Fruit fly (Drosophila melanogaster) whole organism, embryonic: ENCODE data around the gene CG14893.
A peak's percentile ranks its signal among the peaks of the same experiment; 100 is the strongest.

ENCODE experiments used
- Bdp1 ChIP-seq: fragments of 200-800 bp; sonication (Bioruptor generic); optimal IDR thresholded peaks from 3 replicates; lab custom pipeline; 2016; ENCODE audit warnings: missing biosample characterization, missing genetic modification characterization
- CG10209 ChIP-seq: fragments of 200-800 bp; sonication (Bioruptor generic); optimal IDR thresholded peaks from 3 replicates; lab custom pipeline; 2017; ENCODE audit warnings: missing biosample characterization, mild to moderate bottlenecking, missing genetic modification characterization, missing genetic modification reagents
- CG10462 ChIP-seq: fragments of 200-800 bp; sonication (Bioruptor generic); optimal IDR thresholded peaks from 2 replicates; lab custom pipeline; 2016; ENCODE audit warnings: missing biosample characterization, missing genetic modification characterization
- CG11247 ChIP-seq: fragments of 200-800 bp; sonication (Bioruptor generic); IDR thresholded peaks from 2 replicates; pipeline ENCODE4 v1.3.6; 2022; ENCODE audit warnings: missing biosample characterization, missing genetic modification characterization
- CG11560 ChIP-seq: fragments of 200-800 bp; sonication (Bioruptor generic); IDR thresholded peaks from 3 replicates; pipeline ENCODE4 v1.3.6; 2022; ENCODE audit warnings: missing biosample characterization, missing genetic modification characterization
- CG12071 ChIP-seq: fragments of 200-800 bp; sonication (Bioruptor generic); optimal IDR thresholded peaks from 3 replicates; lab custom pipeline; 2018; ENCODE audit warnings: missing biosample characterization, mild to moderate bottlenecking, missing genetic modification characterization
- CG12104 ChIP-seq: fragments of 200-800 bp; sonication (Bioruptor generic); optimal IDR thresholded peaks from 3 replicates; lab custom pipeline; 2016; ENCODE audit warnings: missing biosample characterization, missing genetic modification characterization
- CG12659 ChIP-seq: fragments of 200-800 bp; sonication (Bioruptor generic); optimal IDR thresholded peaks from 3 replicates; lab custom pipeline; 2017; ENCODE audit warnings: mild to moderate bottlenecking, missing biosample characterization, missing genetic modification reagents, missing genetic modification characterization
- CG14441 ChIP-seq: fragments of 200-800 bp; sonication (Bioruptor generic); IDR thresholded peaks from 2 replicates; pipeline ENCODE4 v1.3.6; 2022; ENCODE audit warnings: missing biosample characterization, missing genetic modification characterization
- CG15601 ChIP-seq: fragments of 200-800 bp; sonication (Bioruptor generic); optimal IDR thresholded peaks from 3 replicates; lab custom pipeline; 2019; ENCODE audit warnings: missing biosample characterization, mild to moderate bottlenecking, missing genetic modification characterization, moderate library complexity
- CG1647 ChIP-seq: fragments of 200-800 bp; sonication (Bioruptor generic); optimal IDR thresholded peaks from 3 replicates; lab custom pipeline; 2016; ENCODE audit warnings: missing biosample characterization, missing genetic modification characterization
- CG17186 ChIP-seq: fragments of 200-800 bp; sonication (Bioruptor generic); optimal IDR thresholded peaks from 3 replicates; lab custom pipeline; 2017; ENCODE audit warnings: missing biosample characterization, missing genetic modification reagents, missing genetic modification characterization
- CG2678 ChIP-seq: fragments of 200-800 bp; sonication (Bioruptor generic); optimal IDR thresholded peaks from 3 replicates; lab custom pipeline; 2019; ENCODE audit warnings: missing biosample characterization, mild to moderate bottlenecking, missing genetic modification characterization, moderate library complexity
- CG2875 ChIP-seq: fragments of 200-800 bp; sonication (Bioruptor generic); optimal IDR thresholded peaks from 2 replicates; lab custom pipeline; 2017; ENCODE audit warnings: missing biosample characterization, mild to moderate bottlenecking, missing genetic modification characterization, missing genetic modification reagents
- CG3163 ChIP-seq: fragments of 200-800 bp; sonication (Bioruptor generic); optimal IDR thresholded peaks from 3 replicates; lab custom pipeline; 2016; ENCODE audit warnings: missing biosample characterization, missing genetic modification characterization
- CG3847 ChIP-seq: fragments of 200-800 bp; sonication (Bioruptor generic); IDR thresholded peaks from 2 replicates; pipeline ENCODE4 v1.3.6; 2022; ENCODE audit warnings: missing biosample characterization, missing genetic modification characterization
- CG42726 ChIP-seq: fragments of 200-800 bp; sonication (Bioruptor generic); IDR thresholded peaks from 2 replicates; pipeline ENCODE4 v1.3.6; 2022; ENCODE audit warnings: missing biosample characterization, missing genetic modification characterization; ENCODE audit not compliant: partially characterized antibody
- CG7372 ChIP-seq: fragments of 200-800 bp; sonication (Bioruptor generic); IDR thresholded peaks from 2 replicates; pipeline ENCODE4 v1.3.6; 2022; ENCODE audit warnings: missing biosample characterization, missing genetic modification characterization
- CG8388 ChIP-seq: fragments of 200-800 bp; sonication (Bioruptor generic); optimal IDR thresholded peaks from 2 replicates; lab custom pipeline; 2019; ENCODE audit warnings: missing biosample characterization, mild to moderate bottlenecking, missing genetic modification characterization, moderate library complexity
- CG9797 ChIP-seq: fragments of 200-800 bp; sonication (Bioruptor generic); optimal IDR thresholded peaks from 3 replicates; lab custom pipeline; 2018; ENCODE audit warnings: missing biosample characterization, mild to moderate bottlenecking, missing genetic modification characterization
- D ChIP-seq, 2 experiments: fragments of 200-800 bp in 1 of 2; fragments of >200 bp in 1 of 2; sonication (Bioruptor generic) in 1 of 2; optimal IDR thresholded peaks; 2 replicates in 1 of 2; 3 replicates in 1 of 2; lab custom pipeline; 2017; ENCODE audit warnings: mild to moderate bottlenecking in 1 of 2, missing biosample characterization in 1 of 2, missing genetic modification characterization in 1 of 2, missing genetic modification reagents in 1 of 2
- Ets97D ChIP-seq: fragments of 200-800 bp; sonication (Bioruptor generic); optimal IDR thresholded peaks from 3 replicates; lab custom pipeline; 2016; ENCODE audit warnings: missing biosample characterization, missing genetic modification characterization
- HHEX ChIP-seq: fragments of 200-800 bp; sonication (Bioruptor generic); optimal IDR thresholded peaks from 3 replicates; lab custom pipeline; 2017; ENCODE audit warnings: missing biosample characterization, mild to moderate bottlenecking, missing genetic modification characterization, missing genetic modification reagents
- Hr39 ChIP-seq: fragments of >200 bp; optimal IDR thresholded peaks from 2 replicates; lab custom pipeline; 2017
- Hr78 ChIP-seq, 2 experiments: fragments of 200-800 bp in 1 of 2; fragments of >200 bp in 1 of 2; sonication (Bioruptor generic) in 1 of 2; optimal IDR thresholded peaks; 2 replicates each; lab custom pipeline; 2017 to 2019; ENCODE audit warnings: missing biosample characterization in 2 of 2, missing genetic modification characterization in 2 of 2, mild to moderate bottlenecking in 1 of 2, moderate library complexity in 1 of 2
- Lpt ChIP-seq: fragments of >200 bp; optimal IDR thresholded peaks from 2 replicates; lab custom pipeline; 2018; ENCODE audit warnings: missing biosample characterization, missing genetic modification characterization
- Oli ChIP-seq: fragments of 200-800 bp; sonication (Bioruptor generic); optimal IDR thresholded peaks from 2 replicates; lab custom pipeline; 2018; ENCODE audit warnings: missing biosample characterization, mild to moderate bottlenecking, missing genetic modification characterization, moderate library complexity
- Sin3A ChIP-seq: fragments of >200 bp; optimal IDR thresholded peaks from 2 replicates; lab custom pipeline; 2018
- al ChIP-seq: fragments of 200-800 bp; sonication (Bioruptor generic); IDR thresholded peaks from 2 replicates; pipeline ENCODE4 v1.3.6; 2022; ENCODE audit warnings: missing biosample characterization, missing genetic modification characterization
- ase ChIP-seq: fragments of 200-800 bp; sonication (Bioruptor generic); IDR thresholded peaks from 3 replicates; pipeline ENCODE4 v1.3.6; 2022; ENCODE audit warnings: missing biosample characterization, missing genetic modification characterization
- chm ChIP-seq: fragments of 200-800 bp; sonication (Bioruptor generic); IDR thresholded peaks from 2 replicates; pipeline ENCODE4 v1.3.6; 2022; ENCODE audit warnings: missing biosample characterization, missing genetic modification characterization
- crc ChIP-seq: fragments of 200-800 bp; sonication (Bioruptor generic); optimal IDR thresholded peaks from 2 replicates; lab custom pipeline; 2016; ENCODE audit warnings: missing biosample characterization, missing genetic modification characterization
- dan ChIP-seq: fragments of 200-800 bp; sonication (Bioruptor generic); IDR thresholded peaks from 2 replicates; pipeline ENCODE4 v1.3.6; 2022; ENCODE audit warnings: missing biosample characterization, missing genetic modification characterization
- esg ChIP-seq: fragments of 200-800 bp; sonication (Bioruptor generic); conservative IDR thresholded peaks from 2 replicates; pipeline ENCODE4 v1.3.6; 2022; ENCODE audit warnings: missing biosample characterization, missing genetic modification characterization
- fd3F ChIP-seq: fragments of 200-800 bp; sonication (Bioruptor generic); optimal IDR thresholded peaks from 2 replicates; lab custom pipeline; 2018; ENCODE audit warnings: missing biosample characterization, mild to moderate bottlenecking, missing genetic modification characterization, moderate library complexity
- hkb ChIP-seq, 2 experiments: fragments of 200-800 bp in 1 of 2; fragments of >200 bp in 1 of 2; sonication (Bioruptor generic) in 1 of 2; IDR thresholded peaks in 1 of 2; optimal IDR thresholded peaks in 1 of 2; 2 replicates each; pipeline versions ENCODE4 v1.3.6 to Lab custom; 2017 to 2022; ENCODE audit warnings: missing biosample characterization in 1 of 2, missing genetic modification characterization in 1 of 2
- ind ChIP-seq: fragments of 200-800 bp; sonication (Bioruptor generic); optimal IDR thresholded peaks from 3 replicates; lab custom pipeline; 2016; ENCODE audit warnings: missing biosample characterization, missing genetic modification characterization
- kah ChIP-seq: fragments of 200-800 bp; sonication (Bioruptor generic); optimal IDR thresholded peaks from 2 replicates; lab custom pipeline; 2018; ENCODE audit warnings: missing biosample characterization, mild to moderate bottlenecking, missing genetic modification characterization
- lab ChIP-seq: fragments of 200-800 bp; sonication (Bioruptor generic); optimal IDR thresholded peaks from 3 replicates; lab custom pipeline; 2017; ENCODE audit warnings: missing biosample characterization, missing genetic modification characterization, mild to moderate bottlenecking, moderate library complexity, missing genetic modification reagents
- mam ChIP-seq: fragments of 200-800 bp; sonication (Bioruptor generic); optimal IDR thresholded peaks from 3 replicates; lab custom pipeline; 2016; ENCODE audit warnings: missing biosample characterization, missing genetic modification characterization
- onecut ChIP-seq: fragments of 200-800 bp; sonication (Bioruptor generic); IDR thresholded peaks from 2 replicates; pipeline ENCODE4 v1.3.6; 2022; ENCODE audit warnings: missing biosample characterization, missing genetic modification characterization
- org-1 ChIP-seq: fragments of 200-800 bp; sonication (Bioruptor generic); optimal IDR thresholded peaks from 2 replicates; lab custom pipeline; 2017; ENCODE audit warnings: missing biosample characterization, missing genetic modification characterization
- rib ChIP-seq: fragments of 200-800 bp; sonication (Bioruptor generic); IDR thresholded peaks from 2 replicates; pipeline ENCODE4 v1.3.6; 2022; ENCODE audit warnings: missing biosample characterization, missing genetic modification characterization
- sd ChIP-seq: fragments of 200-800 bp; sonication (Bioruptor generic); optimal IDR thresholded peaks from 3 replicates; lab custom pipeline; 2018; ENCODE audit warnings: missing biosample characterization, mild to moderate bottlenecking, missing genetic modification characterization, moderate library complexity
- so ChIP-seq: fragments of 200-800 bp; sonication (Bioruptor generic); IDR thresholded peaks from 3 replicates; pipeline ENCODE4 v1.3.6; 2022; ENCODE audit warnings: missing biosample characterization, missing genetic modification characterization
- toy ChIP-seq: fragments of 200-800 bp; sonication (Bioruptor generic); IDR thresholded peaks from 2 replicates; pipeline ENCODE4 v1.3.6; 2022; ENCODE audit warnings: missing biosample characterization, missing genetic modification characterization
- unc-4 ChIP-seq: fragments of 200-800 bp; sonication (Bioruptor generic); IDR thresholded peaks from 2 replicates; pipeline ENCODE4 v1.3.6; 2022; ENCODE audit warnings: missing biosample characterization, missing genetic modification characterization; ENCODE audit not compliant: partially characterized antibody
- vnd ChIP-seq: fragments of 200-800 bp; sonication (Bioruptor generic); IDR thresholded peaks from 3 replicates; pipeline ENCODE4 v1.3.6; 2022; ENCODE audit warnings: missing biosample characterization, missing genetic modification characterization; ENCODE audit not compliant: partially characterized antibody
- zf30C ChIP-seq: fragments of 200-800 bp; sonication (Bioruptor generic); optimal IDR thresholded peaks from 3 replicates; lab custom pipeline; 2018; ENCODE audit warnings: missing biosample characterization, mild to moderate bottlenecking, missing genetic modification characterization

CG14893 gene

DNA sequence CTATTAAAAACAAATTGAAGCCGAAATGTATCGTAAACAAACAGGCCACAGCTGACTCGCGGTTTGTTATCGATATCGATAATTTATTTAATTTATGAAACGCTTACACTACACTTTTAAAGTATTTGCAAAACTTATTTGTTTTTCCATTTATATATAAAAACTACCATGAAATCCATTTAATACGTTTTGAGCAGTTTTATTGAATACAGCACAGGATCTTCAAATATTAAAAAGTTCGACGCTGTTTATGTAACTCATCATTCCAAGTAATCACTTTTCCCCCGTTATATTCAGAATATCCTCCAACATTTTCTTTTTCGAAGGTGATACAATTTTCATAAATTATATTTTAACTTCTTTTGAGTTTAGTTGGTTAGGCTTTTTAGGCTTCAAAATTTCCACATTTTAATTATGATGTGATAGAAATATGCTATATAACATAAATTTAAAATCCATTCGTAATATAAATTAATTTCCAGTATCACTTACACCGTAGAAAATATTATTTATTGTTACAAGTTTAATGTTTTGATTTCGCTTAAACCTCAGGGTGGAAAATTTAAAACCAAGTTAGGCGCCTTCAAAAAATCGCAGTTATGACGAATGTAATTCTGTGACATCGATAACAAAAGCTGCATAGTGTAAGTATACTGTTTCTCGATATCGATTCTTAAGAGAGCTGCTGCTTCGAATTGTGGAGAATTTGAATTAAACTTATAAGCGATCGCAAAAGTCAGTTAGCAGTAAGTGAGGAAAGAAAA lies 26.6 kb downstream of the CG14893 start, which contains the start of the genes CG10324 and CCT3 (continued):
- TF ChIP-seq vnd (GFP tag; lab: Robert Waterston, UW) (peak; percentile 77), CG14441 (GFP tag; lab: Robert Waterston, UW) (peak; percentile 39; the same call in 1 of the 2 replicates), CG3847 (GFP tag; lab: Robert Waterston, UW) (peak; percentile 60), ind (GFP tag; lab: Kevin White, UChicago) (peak; percentile 59), Ets97D (GFP tag; lab: Kevin White, UChicago) (no peak), CG3163 (GFP tag; lab: Kevin White, UChicago) (no peak), CG11560 (no peak), Hr39 (no peak), CG10462 (GFP tag; lab: Kevin White, UChicago) (peak; percentile 11), Bdp1 (GFP tag; lab: Kevin White, UChicago) (no peak), chm (GFP tag; lab: Robert Waterston, UW) (peak; percentile 53; the same call in 1 of the 2 replicates), fd3F (GFP tag; lab: Kevin White, UChicago) (peak; percentile 55), esg (GFP tag; lab: Robert Waterston, UW) (peak; percentile 57), CG12071 (no peak), org-1 (no peak), Oli (peak; percentile 4), CG12104 (GFP tag; lab: Kevin White, UChicago) (peak; percentile 66), zf30C (GFP tag; lab: Kevin White, UChicago) (no peak), CG11247 (GFP tag; lab: Robert Waterston, UW) (peak; percentile 60; the same call in 1 of the 2 replicates), ase (GFP tag; lab: Robert Waterston, UW) (peak; percentile 34; the same call in 1 of the 3 replicates), sd (no peak), dan (GFP tag; lab: Robert Waterston, UW) (no peak), CG17186 (no peak), kah (GFP tag; lab: Kevin White, UChicago) (peak; percentile 26), toy (GFP tag; lab: Robert Waterston, UW) (no peak), so (GFP tag; lab: Robert Waterston, UW) (0 out of 3 replicates have a peak, but pooled peaks have one; percentile 30), hkb (optimal IDR thresholded peaks at IDR 0.05; lab: Kevin White, UChicago) (no peak), hkb (GFP tag; IDR thresholded peaks at IDR 0.05; lab: Robert Waterston, UW) (peak; percentile 61), CG7372 (GFP tag; lab: Robert Waterston, UW) (peak; percentile 67), CG8388 (peak; percentile 55), CG1647 (no peak), al (GFP tag; lab: Robert Waterston, UW) (peak; percentile 54), unc-4 (GFP tag; lab: Robert Waterston, UW) (peak; percentile 67), CG2875 (GFP tag; lab: Kevin White, UChicago) (no peak), Sin3A (lab: Kevin White, UChicago) (no peak), CG15601 (peak; percentile 42), onecut (GFP tag; lab: Robert Waterston, UW) (no peak), CG42726 (no peak; the same call in 1 of the 2 replicates), HHEX (peak; percentile 51), CG12659 (GFP tag; lab: Kevin White, UChicago) (peak; percentile 61), D (optimal IDR thresholded peaks at IDR 0.05; lab: Kevin White, UChicago) (no peak), D (GFP tag; optimal IDR thresholded peaks at IDR 0.05; lab: Kevin White, UChicago) (no peak), mam (GFP tag; lab: Kevin White, UChicago) (peak; percentile 45), CG10209 (GFP tag; lab: Kevin White, UChicago) (peak; percentile 71), CG2678 (peak; percentile 12), lab (GFP tag; lab: Kevin White, UChicago) (no peak), CG9797 (GFP tag; lab: Kevin White, UChicago) (no peak), crc (no peak), Lpt (no peak), rib (no peak), Hr78 (GFP tag; optimal IDR thresholded peaks at IDR 0.05; lab: Kevin White, UChicago) (no peak)
